Fruit fly (Drosophila melanogaster): ENCODE results near the gene CG17834.

The CG17834 gene

dm6 chr2L:8545393-8546100 is 16.6 kb downstream of the CG17834 start:
- TF ChIP-seq CTCF (optimal IDR thresholded peaks at IDR 0.05): no peak
- TF ChIP-seq CG8478 (optimal IDR thresholded peaks at IDR 0.05): no peak

dm6 chr2L:8548118-8548517 is 19.2 kb downstream of the CG17834 start:
- TF ChIP-seq CG8478 (optimal IDR thresholded peaks at IDR 0.05) (no peak), CTCF (optimal IDR thresholded peaks at IDR 0.05) (no peak)

dm6 chr2L:8552472-8552871 is 23.5 kb downstream of the CG17834 start:
- TF ChIP-seq CG8478 (optimal IDR thresholded peaks at IDR 0.05): no peak
- no peak for TF ChIP-seq CTCF (optimal IDR thresholded peaks at IDR 0.05)

- TF ChIP-seq CTCF (optimal IDR thresholded peaks at IDR 0.05) (no peak), CG8478 (optimal IDR thresholded peaks at IDR 0.05) (no peak)
These were observed 25.1 kb downstream of the CG17834 start for dm6 chr2L:8553789-8554626.

dm6 chr2L:8556207-8556606 is 27.3 kb downstream of the CG17834 start:
- TF ChIP-seq CTCF (optimal IDR thresholded peaks at IDR 0.05) (no peak), CG8478 (optimal IDR thresholded peaks at IDR 0.05) (no peak)

- TF ChIP-seq CG8478 (optimal IDR thresholded peaks at IDR 0.05): no peak
- TF ChIP-seq CTCF (optimal IDR thresholded peaks at IDR 0.05): no peak
These were observed 41.6 kb downstream of the CG17834 start for dm6 chr2L:8570408-8571072.

dm6 chr2L:8572900-8573299 is 44.0 kb downstream of the CG17834 start:
- TF ChIP-seq CG8478 (optimal IDR thresholded peaks at IDR 0.05) (no peak), CTCF (optimal IDR thresholded peaks at IDR 0.05) (no peak)

dm6 chr2L:8574258-8574657 is 45.3 kb downstream of the CG17834 start:
- no peak for TF ChIP-seq CTCF (optimal IDR thresholded peaks at IDR 0.05)
- TF ChIP-seq CG8478 (optimal IDR thresholded peaks at IDR 0.05): no peak

dm6 chr2L:8574947-8575346 is 46.0 kb downstream of the CG17834 start:
- TF ChIP-seq CTCF (optimal IDR thresholded peaks at IDR 0.05) (no peak), CG8478 (optimal IDR thresholded peaks at IDR 0.05) (no peak)

- TF ChIP-seq CTCF (optimal IDR thresholded peaks at IDR 0.05) (no peak), CG8478 (optimal IDR thresholded peaks at IDR 0.05) (no peak)
These were observed 47.6 kb downstream of the CG17834 start for dm6 chr2L:8576496-8577000.

dm6 chr2L:8579886-8580285 is 50.9 kb downstream of the CG17834 start:
- TF ChIP-seq CG8478 (optimal IDR thresholded peaks at IDR 0.05) (no peak), CTCF (optimal IDR thresholded peaks at IDR 0.05) (no peak)

dm6 chr2L:8583161-8583560 is 54.2 kb downstream of the CG17834 start:
- no peak for TF ChIP-seq CTCF (optimal IDR thresholded peaks at IDR 0.05)
- no peak for TF ChIP-seq CG8478 (optimal IDR thresholded peaks at IDR 0.05)

- no peak for TF ChIP-seq CG8478 (optimal IDR thresholded peaks at IDR 0.05)
- no peak for TF ChIP-seq CTCF (optimal IDR thresholded peaks at IDR 0.05)
These were observed 56.2 kb downstream of the CG17834 start for dm6 chr2L:8585027-8585701.

- TF ChIP-seq CTCF (optimal IDR thresholded peaks at IDR 0.05) (no peak), CG8478 (optimal IDR thresholded peaks at IDR 0.05) (no peak)
These were observed 59.0 kb downstream of the CG17834 start for dm6 chr2L:8587911-8588310.

dm6 chr2L:8588776-8589175 is 59.8 kb downstream of the CG17834 start:
- no peak for TF ChIP-seq CTCF (optimal IDR thresholded peaks at IDR 0.05)
- TF ChIP-seq CG8478 (optimal IDR thresholded peaks at IDR 0.05): no peak
